Worm (Caenorhabditis elegans) whole organism, L3 larva: ENCODE data around the gene srg-17.

Experiments used
- R02D3.7 ChIP-seq: fragments of 150-350 bp; optimal IDR thresholded peaks from 2 replicates; lab custom pipeline; 2014; ENCODE audit warnings: missing biosample characterization, missing genetic modification characterization
- ZK546.5 ChIP-seq: sonication (generic microtip); optimal IDR thresholded peaks from 2 replicates; lab custom pipeline; 2017; ENCODE audit warnings: missing biosample characterization, missing genetic modification characterization
- aly-2 ChIP-seq: fragments of 150-350 bp; optimal IDR thresholded peaks from 2 replicates; lab custom pipeline; 2014; ENCODE audit warnings: missing biosample characterization, missing genetic modification characterization
- ama-1 ChIP-seq: fragments of 150-350 bp; optimal IDR thresholded peaks from 2 replicates; lab custom pipeline; 2018
- ceh-28 ChIP-seq: fragments of 150-350 bp; optimal IDR thresholded peaks from 2 replicates; lab custom pipeline; 2014; ENCODE audit warnings: missing biosample characterization, missing genetic modification reagents, missing genetic modification characterization
- ceh-82 ChIP-seq: fragments of 150-350 bp; optimal IDR thresholded peaks from 2 replicates; lab custom pipeline; 2014; ENCODE audit warnings: missing biosample characterization, missing genetic modification characterization
- ceh-9 ChIP-seq: sonication (generic microtip); optimal IDR thresholded peaks from 2 replicates; lab custom pipeline; 2018; ENCODE audit warnings: missing biosample characterization, missing genetic modification characterization
- egl-27 ChIP-seq: sonication (generic microtip); optimal IDR thresholded peaks from 4 replicates; lab custom pipeline; 2017; ENCODE audit warnings: missing biosample characterization, missing genetic modification reagents, missing genetic modification characterization
- egl-5 ChIP-seq: fragments of 150-350 bp; optimal IDR thresholded peaks from 2 replicates; lab custom pipeline; 2017; ENCODE audit warnings: missing biosample characterization, missing genetic modification reagents, missing genetic modification characterization, inconsistent platforms
- elt-1 ChIP-seq: fragments of 150-350 bp; optimal IDR thresholded peaks from 2 replicates; lab custom pipeline; 2014; ENCODE audit warnings: missing biosample characterization, missing genetic modification characterization
- elt-2 ChIP-seq: sonication (generic microtip); optimal IDR thresholded peaks from 2 replicates; lab custom pipeline; 2016; ENCODE audit warnings: missing genetic modification reagents, mild to moderate bottlenecking, missing genetic modification characterization, missing compliant biosample characterization
- eor-1 ChIP-seq, 2 experiments: fragments of 150-350 bp; optimal IDR thresholded peaks; 2 replicates each; lab custom pipeline; 2014 to 2018; ENCODE audit warnings: missing biosample characterization in 2 of 2, missing genetic modification characterization in 2 of 2
- fkh-10 ChIP-seq: sonication (generic microtip); optimal IDR thresholded peaks from 2 replicates; lab custom pipeline; 2017; ENCODE audit warnings: missing biosample characterization, missing genetic modification reagents, missing genetic modification characterization
- fkh-2 ChIP-seq: fragments of 150-350 bp; optimal IDR thresholded peaks from 2 replicates; lab custom pipeline; 2014; ENCODE audit warnings: missing biosample characterization, missing genetic modification reagents, missing genetic modification characterization
- fos-1 ChIP-seq: fragments of 150-350 bp; optimal IDR thresholded peaks from 2 replicates; lab custom pipeline; 2014; ENCODE audit warnings: missing biosample characterization, missing genetic modification characterization
- hmg-11 ChIP-seq: sonication (generic microtip); optimal IDR thresholded peaks from 2 replicates; lab custom pipeline; 2016; ENCODE audit warnings: missing genetic modification characterization, missing compliant biosample characterization
- jun-1 ChIP-seq: fragments of 150-350 bp; optimal IDR thresholded peaks from 2 replicates; lab custom pipeline; 2014; ENCODE audit warnings: missing biosample characterization, missing genetic modification reagents, missing genetic modification characterization
- lin-15B ChIP-seq: fragments of 150-350 bp; optimal IDR thresholded peaks from 2 replicates; lab custom pipeline; 2014; ENCODE audit warnings: missing biosample characterization, missing genetic modification characterization
- lin-39 ChIP-seq: fragments of 150-350 bp; optimal IDR thresholded peaks from 2 replicates; lab custom pipeline; 2018; ENCODE audit warnings: missing biosample characterization, missing genetic modification reagents, missing genetic modification characterization
- lsy-12 ChIP-seq: sonication (generic microtip); optimal IDR thresholded peaks from 2 replicates; lab custom pipeline; 2016; ENCODE audit warnings: mild to moderate bottlenecking, missing genetic modification characterization, missing compliant biosample characterization
- nfya-1 ChIP-seq: sonication (generic microtip); optimal IDR thresholded peaks from 2 replicates; lab custom pipeline; 2017; ENCODE audit warnings: missing genetic modification characterization, mild to moderate bottlenecking, missing compliant biosample characterization, antibody characterized with exemption, moderate library complexity; ENCODE audit not compliant: insufficient read depth
- nhr-12 ChIP-seq: fragments of 150-350 bp; optimal IDR thresholded peaks from 2 replicates; lab custom pipeline; 2014; ENCODE audit warnings: missing biosample characterization, missing genetic modification characterization
- nhr-237 ChIP-seq: fragments of 150-350 bp; optimal IDR thresholded peaks from 2 replicates; lab custom pipeline; 2014; ENCODE audit warnings: missing biosample characterization, missing genetic modification characterization
- nhr-28 ChIP-seq: fragments of 150-350 bp; optimal IDR thresholded peaks from 2 replicates; lab custom pipeline; 2014; ENCODE audit warnings: missing biosample characterization, missing genetic modification characterization
- nhr-67 ChIP-seq: fragments of 150-350 bp; optimal IDR thresholded peaks from 2 replicates; lab custom pipeline; 2014; ENCODE audit warnings: missing biosample characterization, missing genetic modification characterization
- nhr-76 ChIP-seq: fragments of 150-350 bp; sonication (generic microtip); optimal IDR thresholded peaks from 5 replicates; lab custom pipeline; 2014; ENCODE audit warnings: missing biosample characterization, missing genetic modification characterization
- sea-2 ChIP-seq: fragments of 150-350 bp; sonication (generic microtip); optimal IDR thresholded peaks from 4 replicates; lab custom pipeline; 2014; ENCODE audit warnings: missing biosample characterization, missing genetic modification reagents, missing genetic modification characterization
- skn-1 ChIP-seq: fragments of 150-350 bp; optimal IDR thresholded peaks from 2 replicates; lab custom pipeline; 2014; ENCODE audit warnings: missing biosample characterization, missing genetic modification characterization
- snpc-4 ChIP-seq: fragments of 150-350 bp; optimal IDR thresholded peaks from 2 replicates; lab custom pipeline; 2014; ENCODE audit warnings: missing biosample characterization, missing genetic modification characterization
- tbx-2 ChIP-seq: sonication (generic microtip); optimal IDR thresholded peaks from 2 replicates; lab custom pipeline; 2016; ENCODE audit warnings: mild to moderate bottlenecking, missing genetic modification characterization, missing compliant biosample characterization
- unc-39 ChIP-seq: sonication (generic microtip); optimal IDR thresholded peaks from 4 replicates; lab custom pipeline; 2017; ENCODE audit warnings: missing biosample characterization, missing genetic modification characterization
- zag-1 ChIP-seq: fragments of 150-350 bp; optimal IDR thresholded peaks from 2 replicates; lab custom pipeline; 2014; ENCODE audit warnings: missing biosample characterization, missing genetic modification characterization
- ztf-4 ChIP-seq: fragments of 150-350 bp; optimal IDR thresholded peaks from 2 replicates; lab custom pipeline; 2014; ENCODE audit warnings: missing biosample characterization, missing genetic modification characterization

The srg-17 gene

ce11 chrII:12467047-12467446 is 6.5 kb upstream of the srg-17 start, which contains the start of gene srg-16:
TSS of gene srg-16 (plus strand) at chrII:12467133.
- no peak for TF ChIP-seq unc-39 (tag; lab: Kevin White, UChicago)
- TF ChIP-seq ZK546.5 (tag; lab: Kevin White, UChicago): no peak
- no peak for TF ChIP-seq nfya-1 (tag; lab: Kevin White, UChicago)
- no peak for TF ChIP-seq fkh-10 (GFP tag; lab: Kevin White, UChicago)
- TF ChIP-seq nhr-76 (tag; lab: Kevin White, UChicago): no peak
- no peak for TF ChIP-seq tbx-2 (tag; lab: Kevin White, UChicago)
- no peak for TF ChIP-seq ama-1 (lab: Kevin White, UChicago)
- no peak for TF ChIP-seq fkh-2 (tag; lab: Kevin White, UChicago)
- no peak for TF ChIP-seq snpc-4 (tag; lab: Kevin White, UChicago)
- no peak for TF ChIP-seq egl-27 (tag; lab: Kevin White, UChicago)
- no peak for TF ChIP-seq skn-1 (tag; lab: Kevin White, UChicago)
- no peak for TF ChIP-seq nhr-237 (tag; lab: Kevin White, UChicago)
- TF ChIP-seq, all 47 proteins: peak for 0

- TF ChIP-seq lin-39 (tag; lab: Kevin White, UChicago): no peak
These were observed 2.2 kb upstream of the srg-17 start, which contains the start of the genes F15A4.5 and phat-8 for ce11 chrII:12471138-12471855. TSS of gene F15A4.5 (minus strand) at chrII:12471238. TSS of gene phat-8 (plus strand) at chrII:12471805.

- no peak for TF ChIP-seq zag-1 (tag; lab: Kevin White, UChicago)
- no peak for TF ChIP-seq nhr-12 (tag; lab: Kevin White, UChicago)
- no peak for TF ChIP-seq aly-2 (tag; lab: Kevin White, UChicago)
- no peak for TF ChIP-seq elt-2 (tag; lab: Kevin White, UChicago)
- TF ChIP-seq egl-5 (tag; lab: Kevin White, UChicago): no peak
- no peak for TF ChIP-seq sea-2 (GFP tag; lab: Kevin White, UChicago)
- TF ChIP-seq R02D3.7 (tag; lab: Kevin White, UChicago): no peak
- no peak for TF ChIP-seq elt-1 (tag; lab: Kevin White, UChicago)
- TF ChIP-seq ceh-9 (tag; lab: Kevin White, UChicago): no peak
- no peak for TF ChIP-seq ceh-82 (tag; lab: Kevin White, UChicago)
- TF ChIP-seq fos-1: no peak
- no peak for TF ChIP-seq jun-1 (tag; lab: Kevin White, UChicago)
- TF ChIP-seq ceh-28 (tag; lab: Kevin White, UChicago): no peak
- no peak for TF ChIP-seq hmg-11 (tag; lab: Kevin White, UChicago)
- no peak for TF ChIP-seq lin-15B (tag; lab: Kevin White, UChicago)
- TF ChIP-seq, all 47 proteins: peak for 0
These were observed 7.3 kb downstream of the srg-17 start, which contains the start of gene arrd-9 for ce11 chrII:12480811-12481210. TSS of gene arrd-9 (minus strand) at chrII:12480911.

ce11 chrII:12481645-12482044 is 8.1 kb downstream of the srg-17 start:
- TF ChIP-seq ztf-4 (tag; lab: Kevin White, UChicago): no peak

- TF ChIP-seq snpc-4 (tag; lab: Kevin White, UChicago) (no peak), ZK546.5 (tag; lab: Kevin White, UChicago) (no peak), eor-1 (tag; optimal IDR thresholded peaks at IDR 0.05; lab: Kevin White, UChicago) (no peak), lsy-12 (tag; lab: Kevin White, UChicago) (no peak), nhr-76 (tag; lab: Kevin White, UChicago) (no peak), egl-5 (tag; lab: Kevin White, UChicago) (no peak), nhr-67 (tag; lab: Kevin White, UChicago) (no peak), nhr-28 (tag; lab: Kevin White, UChicago) (no peak)
- TF ChIP-seq, all 47 proteins: peak for 0
These were observed 9.1 kb downstream of the srg-17 start, which contains the start of gene fbxb-102 for ce11 chrII:12482622-12483021. TSS of gene fbxb-102 (plus strand) at chrII:12482922.
